Fruit fly (Drosophila melanogaster): Measurements from ENCODE around the gene Bin1.

dm6 chr3R:16238016-16238710 lies 48.8 kb upstream of the Bin1 start:
- no peak for TF ChIP-seq CG13894 (tag; optimal IDR thresholded peaks at IDR 0.05)
- no peak for TF ChIP-seq Atf6 (GFP tag; IDR thresholded peaks at IDR 0.05)
